Worm (Caenorhabditis elegans) whole organism, L4 larva: ENCODE data around the gene K11H3.3.

ENCODE experiments used
- F37D6.2 ChIP-seq: sonication (generic microtip); optimal IDR thresholded peaks from 2 replicates; lab custom pipeline; 2016; ENCODE audit warnings: mild to moderate bottlenecking, missing genetic modification characterization, missing compliant biosample characterization
- F44E2.7 ChIP-seq: fragments of 200-800 bp; sonication (Bioruptor generic); IDR thresholded peaks from 2 replicates; pipeline ENCODE4 v2.1.2; 2022; ENCODE audit warnings: missing genetic modification characterization, missing compliant biosample characterization
- F49E8.2 ChIP-seq: sonication (generic microtip); optimal IDR thresholded peaks from 2 replicates; lab custom pipeline; 2016; ENCODE audit warnings: missing compliant biosample characterization, mild to moderate bottlenecking, missing genetic modification characterization, borderline replicate concordance
- T20F7.1 ChIP-seq: fragments of 200-800 bp; sonication (Bioruptor generic); optimal IDR thresholded peaks from 2 replicates; lab custom pipeline; 2018; ENCODE audit warnings: mild to moderate bottlenecking, missing genetic modification characterization, missing compliant biosample characterization
- Y105C5A.15 ChIP-seq: fragments of 200-800 bp; sonication (Bioruptor generic); IDR thresholded peaks from 2 replicates; pipeline ENCODE4 v1.3.6; 2022; ENCODE audit warnings: missing genetic modification characterization, missing compliant biosample characterization
- aha-1 ChIP-seq: fragments of 150-350 bp; peaks from one replicate; lab custom pipeline; 2014; ENCODE audit warnings: missing biosample characterization, missing genetic modification characterization
- arid-1 ChIP-seq: fragments of 200-800 bp; sonication (Bioruptor generic); conservative IDR thresholded peaks from 2 replicates; pipeline ENCODE4 v1.3.6; 2022; ENCODE audit warnings: missing genetic modification reagents, missing genetic modification characterization, missing compliant biosample characterization
- attf-4 ChIP-seq: sonication (generic microtip); optimal IDR thresholded peaks from 3 replicates; lab custom pipeline; 2017; ENCODE audit warnings: missing biosample characterization, missing genetic modification characterization
- ceh-32 ChIP-seq: sonication (generic microtip); optimal IDR thresholded peaks from 2 replicates; lab custom pipeline; 2016; ENCODE audit warnings: mild to moderate bottlenecking, missing genetic modification characterization, missing compliant biosample characterization; ENCODE audit not compliant: poor library complexity
- ceh-62 ChIP-seq: sonication (generic microtip); optimal IDR thresholded peaks from 2 replicates; lab custom pipeline; 2017; ENCODE audit warnings: missing biosample characterization, missing genetic modification characterization
- ceh-82 ChIP-seq: sonication (generic microtip); optimal IDR thresholded peaks from 2 replicates; lab custom pipeline; 2017; ENCODE audit warnings: missing biosample characterization, missing genetic modification characterization
- daf-16 ChIP-seq, 3 experiments: sonication (generic microtip); optimal IDR thresholded peaks; 2 replicates each; lab custom pipeline; 2016 to 2017; ENCODE audit warnings: missing genetic modification characterization in 3 of 3, missing genetic modification reagents in 3 of 3, mild to moderate bottlenecking in 2 of 3, missing compliant biosample characterization in 2 of 3, missing biosample characterization in 1 of 3, moderate library complexity in 1 of 3
- egl-43 ChIP-seq: fragments of 200-800 bp; sonication (Bioruptor generic); IDR thresholded peaks from 2 replicates; pipeline ENCODE4 v1.3.6; 2022; ENCODE audit warnings: missing genetic modification reagents, missing genetic modification characterization, missing compliant biosample characterization
- fkh-10 ChIP-seq: fragments of 150-350 bp; optimal IDR thresholded peaks from 2 replicates; lab custom pipeline; 2014; ENCODE audit warnings: missing biosample characterization, missing genetic modification reagents, missing genetic modification characterization
- gei-8 ChIP-seq: fragments of 200-800 bp; sonication (Bioruptor generic); optimal IDR thresholded peaks from 2 replicates; lab custom pipeline; 2018; ENCODE audit warnings: mild to moderate bottlenecking, missing genetic modification characterization, missing compliant biosample characterization
- hlh-11 ChIP-seq: fragments of 200-800 bp; sonication (Bioruptor generic); optimal IDR thresholded peaks from 2 replicates; lab custom pipeline; 2018; ENCODE audit warnings: mild to moderate bottlenecking, missing genetic modification characterization, missing compliant biosample characterization
- hmg-1.1 ChIP-seq: fragments of 200-800 bp; sonication (Bioruptor generic); IDR thresholded peaks from 2 replicates; pipeline ENCODE4 v1.3.6; 2022; ENCODE audit warnings: missing genetic modification reagents, missing genetic modification characterization, missing compliant biosample characterization
- lim-7 ChIP-seq: fragments of 200-800 bp; sonication (Bioruptor generic); IDR thresholded peaks from 2 replicates; pipeline ENCODE4 v1.3.6; 2022; ENCODE audit warnings: missing genetic modification characterization, missing compliant biosample characterization
- lin-15B ChIP-seq: fragments of 150-350 bp; sonication (generic microtip); optimal IDR thresholded peaks from 3 replicates; lab custom pipeline; 2014; ENCODE audit warnings: missing biosample characterization, missing genetic modification characterization
- lin-39 ChIP-seq: fragments of 150-350 bp; optimal IDR thresholded peaks from 2 replicates; lab custom pipeline; 2014; ENCODE audit warnings: missing biosample characterization, missing genetic modification reagents, missing genetic modification characterization
- lir-3 ChIP-seq: sonication (generic microtip); optimal IDR thresholded peaks from 2 replicates; lab custom pipeline; 2016; ENCODE audit warnings: mild to moderate bottlenecking, missing genetic modification characterization, missing compliant biosample characterization
- lsy-2 ChIP-seq, 2 experiments: fragments of 150-350 bp in 1 of 2; sonication (generic microtip) in 1 of 2; optimal IDR thresholded peaks; 2 replicates each; lab custom pipeline; 2014 to 2017; ENCODE audit warnings: missing biosample characterization in 2 of 2, missing genetic modification characterization in 2 of 2
- mes-2 ChIP-seq: sonication (generic microtip); optimal IDR thresholded peaks from 2 replicates; lab custom pipeline; 2016; ENCODE audit warnings: missing genotype, mild to moderate bottlenecking, missing genetic modification characterization, missing compliant biosample characterization; ENCODE audit not compliant: poor library complexity, severe bottlenecking
- nhr-10 ChIP-seq: fragments of 150-350 bp; optimal IDR thresholded peaks from 2 replicates; lab custom pipeline; 2014; ENCODE audit warnings: missing biosample characterization, missing genetic modification characterization
- nhr-28 ChIP-seq: fragments of 150-350 bp; optimal IDR thresholded peaks from 2 replicates; lab custom pipeline; 2014; ENCODE audit warnings: missing biosample characterization, missing genetic modification characterization
- nhr-6 ChIP-seq: fragments of 150-350 bp; optimal IDR thresholded peaks from 2 replicates; lab custom pipeline; 2014; ENCODE audit warnings: missing biosample characterization, missing genetic modification characterization
- pqm-1 ChIP-seq: sonication (generic microtip); optimal IDR thresholded peaks from 2 replicates; lab custom pipeline; 2017; ENCODE audit warnings: missing biosample characterization, missing genetic modification characterization
- saeg-2 ChIP-seq: fragments of 200-800 bp; sonication (Bioruptor generic); IDR thresholded peaks from 2 replicates; pipeline ENCODE4 v1.3.6; 2022; ENCODE audit warnings: missing genetic modification reagents, missing genetic modification characterization, missing compliant biosample characterization
- sdz-12 ChIP-seq: fragments of 200-800 bp; sonication (Bioruptor generic); optimal IDR thresholded peaks from 2 replicates; lab custom pipeline; 2018; ENCODE audit warnings: mild to moderate bottlenecking, missing genetic modification characterization, missing compliant biosample characterization
- set-16 ChIP-seq: fragments of 200-800 bp; sonication (Bioruptor generic); IDR thresholded peaks from 2 replicates; pipeline ENCODE4 v1.3.6; 2022; ENCODE audit warnings: missing genetic modification reagents, missing genetic modification characterization, missing compliant biosample characterization
- snpc-1.2 ChIP-seq: fragments of 200-800 bp; sonication (Bioruptor generic); IDR thresholded peaks from 2 replicates; pipeline ENCODE4 v1.3.6; 2022; ENCODE audit warnings: missing genetic modification reagents, missing genetic modification characterization, missing compliant biosample characterization
- tag-97 ChIP-seq: fragments of 200-800 bp; sonication (Bioruptor generic); IDR thresholded peaks from 2 replicates; pipeline ENCODE4 v1.3.6; 2022; ENCODE audit warnings: missing genetic modification characterization, missing compliant biosample characterization
- tra-1 ChIP-seq: fragments of 200-800 bp; sonication (Bioruptor generic); IDR thresholded peaks from 2 replicates; pipeline ENCODE4 v1.3.6; 2022; ENCODE audit warnings: missing genetic modification reagents, missing genetic modification characterization, missing compliant biosample characterization
- unc-62 ChIP-seq, 3 experiments: fragments of 150-350 bp in 1 of 3; sonication (generic microtip); optimal IDR thresholded peaks in 2 of 3; peaks in 1 of 3; 1 replicate in 1 of 3; 2 replicates in 2 of 3; lab custom pipeline; 2014 to 2017; ENCODE audit warnings: missing biosample characterization in 3 of 3, missing genetic modification characterization in 3 of 3, missing genetic modification reagents in 3 of 3, missing genotype in 1 of 3
- vab-7 ChIP-seq: fragments of 200-800 bp; sonication (Bioruptor generic); IDR thresholded peaks from 2 replicates; pipeline ENCODE4 v1.3.6; 2022; ENCODE audit warnings: missing genetic modification reagents, missing genetic modification characterization, missing compliant biosample characterization
- zag-1 ChIP-seq: fragments of 150-350 bp; optimal IDR thresholded peaks from 2 replicates; lab custom pipeline; 2014; ENCODE audit warnings: missing biosample characterization, missing genetic modification characterization
- zfp-2 ChIP-seq: sonication (generic microtip); optimal IDR thresholded peaks from 2 replicates; lab custom pipeline; 2016; ENCODE audit warnings: mild to moderate bottlenecking, missing genetic modification characterization, missing compliant biosample characterization
- ztf-7 ChIP-seq: fragments of 150-350 bp; optimal IDR thresholded peaks from 2 replicates; lab custom pipeline; 2014; ENCODE audit warnings: missing biosample characterization, missing genetic modification characterization

The K11H3.3 gene

ce11 chrIII:9858061-9858460 is 6.4 kb downstream of the K11H3.3 start (continued):
- no peak for TF ChIP-seq vab-7 (GFP tag; lab: Robert Waterston, UW)
- TF ChIP-seq daf-16 (GFP tag; optimal IDR thresholded peaks at IDR 0.05; lab: Kevin White, UChicago) = no peak
- TF ChIP-seq daf-16 (tag; optimal IDR thresholded peaks at IDR 0.05; lab: Kevin White, UChicago) = peak; percentile 36
- no peak for TF ChIP-seq gei-8 (GFP tag; lab: Kevin White, UChicago)
- TF ChIP-seq nhr-6 (tag; lab: Kevin White, UChicago) = no peak
- TF ChIP-seq ztf-7 (tag; lab: Kevin White, UChicago) = no peak
- no peak for TF ChIP-seq ceh-62 (tag; lab: Kevin White, UChicago)
- TF ChIP-seq hmg-1.1 (GFP tag; lab: Robert Waterston, UW) = no peak
- no peak for TF ChIP-seq nhr-28 (tag; lab: Kevin White, UChicago)
- TF ChIP-seq arid-1 = no peak
- no peak for TF ChIP-seq set-16 (GFP tag; lab: Robert Waterston, UW)
- TF ChIP-seq tag-97 (GFP tag; lab: Robert Waterston, UW) = no peak
- no peak for TF ChIP-seq lin-15B (tag; lab: Kevin White, UChicago)
- no peak for TF ChIP-seq sdz-12 (GFP tag; lab: Kevin White, UChicago)
- peak in 1 of 2 experiments; percentile 38 for TF ChIP-seq unc-62 (GFP tag; optimal IDR thresholded peaks at IDR 0.05 in 1 of 2; lab: Kevin White, UChicago)
- no peak for TF ChIP-seq unc-62 (tag; optimal IDR thresholded peaks at IDR 0.05; lab: Kevin White, UChicago)
- TF ChIP-seq, all 104 proteins: peak for 7

DNA sequence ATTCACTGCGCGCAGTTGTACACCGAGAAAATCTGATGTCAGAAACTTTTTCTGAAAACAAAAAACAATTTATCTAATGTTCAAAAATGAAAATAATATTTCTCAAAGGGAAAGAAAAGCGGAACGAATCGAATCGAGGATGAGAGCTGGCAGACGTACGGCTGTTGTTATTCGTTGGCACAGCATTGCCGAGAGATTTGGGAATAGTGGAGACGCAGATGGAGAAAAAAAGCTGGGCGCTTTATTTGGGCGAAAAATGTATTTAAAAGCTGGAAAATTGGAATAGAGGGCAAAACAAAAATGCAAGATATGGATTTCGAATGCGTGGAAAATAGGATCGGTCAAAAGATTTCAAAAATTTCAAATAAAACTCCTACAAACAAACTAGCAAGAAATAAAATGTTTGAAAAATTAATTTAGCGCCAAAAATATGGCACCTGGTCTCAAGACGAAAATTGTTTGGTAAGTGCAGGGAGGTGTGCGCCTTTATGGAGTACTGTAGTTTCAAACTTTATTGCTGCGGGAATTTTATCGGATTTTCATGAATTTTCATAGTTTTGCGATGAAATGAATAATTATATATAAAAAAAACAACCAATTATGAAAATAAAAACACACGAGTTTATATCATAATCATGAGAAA is 7.6 kb downstream of the K11H3.3 start, which contains the start of gene gpdh-2:
Gene gpdh-2, minus strand, starts transcription at position 51 of the 643 bp plus-strand sequence.
- TF ChIP-seq daf-16 (GFP tag; optimal IDR thresholded peaks at IDR 0.05; lab: Kevin White, UChicago) (peak in 1 of 2 experiments; percentile 81), daf-16 (tag; optimal IDR thresholded peaks at IDR 0.05; lab: Kevin White, UChicago) (no peak), nhr-10 (no peak)

DNA sequence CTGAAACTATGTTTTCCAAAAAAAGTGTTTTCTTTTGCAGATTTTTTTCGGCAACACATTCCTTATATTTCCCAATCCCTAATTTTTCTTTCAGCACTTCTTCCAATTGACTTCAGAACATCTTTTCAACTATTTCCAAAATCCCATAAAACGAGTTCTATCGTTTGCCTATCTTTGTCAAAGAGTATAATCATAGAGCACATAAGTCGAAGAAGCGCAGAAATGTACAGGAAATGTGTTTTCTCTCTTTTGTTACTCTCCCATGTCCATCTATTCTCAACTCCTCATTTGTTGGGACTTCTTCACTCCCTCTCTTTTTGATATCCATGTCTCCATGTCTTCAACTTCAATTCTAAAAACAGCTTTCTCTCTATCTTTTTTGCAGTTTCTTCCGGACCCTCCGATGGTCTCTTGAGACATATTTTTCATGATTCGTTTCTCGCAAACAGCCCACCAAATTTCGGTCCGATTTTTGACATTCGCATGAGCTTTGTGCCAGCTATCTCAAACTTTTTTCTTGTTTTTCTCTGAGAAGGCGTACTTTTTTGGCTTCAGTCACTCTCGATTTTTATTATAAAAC is 8.6 kb downstream of the K11H3.3 start, which contains the start of gene twk-48:
Gene twk-48, plus strand, starts transcription at position 530 of the 580 bp plus-strand sequence.
- TF ChIP-seq unc-62 (GFP tag; optimal IDR thresholded peaks at IDR 0.05 in 1 of 2; lab: Kevin White, UChicago) = peak in 1 of 2 experiments; percentile 85
- TF ChIP-seq unc-62 (tag; optimal IDR thresholded peaks at IDR 0.05; lab: Kevin White, UChicago) = no peak
- peak; percentile 7 for TF ChIP-seq lin-39 (tag; lab: Kevin White, UChicago)
- TF ChIP-seq fkh-10 (GFP tag; lab: Kevin White, UChicago) = peak; percentile 34
- TF ChIP-seq attf-4 (tag; lab: Kevin White, UChicago) = no peak

ce11 chrIII:9861470-9862342 is 10.1 kb downstream of the K11H3.3 start:
- TF ChIP-seq lir-3 (tag; lab: Kevin White, UChicago) (no peak), nhr-6 (tag; lab: Kevin White, UChicago) (no peak), Y105C5A.15 (GFP tag; lab: Robert Waterston, UW) (peak; percentile 92), fkh-10 (GFP tag; lab: Kevin White, UChicago) (peak; percentile 8), egl-43 (GFP tag; lab: Robert Waterston, UW) (peak; percentile 94), tra-1 (GFP tag; lab: Robert Waterston, UW) (peak; percentile 84), zag-1 (no peak), arid-1 (peak; percentile 83), lsy-2 (tag; optimal IDR thresholded peaks at IDR 0.05; lab: Kevin White, UChicago) (peak in 1 of 2 experiments; percentile 49), ceh-82 (no peak), lim-7 (peak; percentile 96), saeg-2 (GFP tag; lab: Robert Waterston, UW) (peak; percentile 60; the same call in 1 of the 2 replicates), hlh-11 (tag; lab: Kevin White, UChicago) (peak; percentile 30), zfp-2 (tag; lab: Kevin White, UChicago) (no peak), T20F7.1 (peak; percentile 37), F49E8.2 (peak; percentile 46), pqm-1 (tag; lab: Kevin White, UChicago) (no peak), mes-2 (tag; lab: Kevin White, UChicago) (peak; percentile 87), F44E2.7 (peak; percentile 89; the same call in 1 of the 2 replicates), aha-1 (tag; lab: Kevin White, UChicago) (peak; percentile 75), ztf-7 (tag; lab: Kevin White, UChicago) (no peak), F37D6.2 (tag; lab: Kevin White, UChicago) (peak; percentile 44), snpc-1.2 (GFP tag; lab: Robert Waterston, UW) (peak; percentile 60; the same call in 1 of the 2 replicates), ceh-32 (tag; lab: Kevin White, UChicago) (no peak), daf-16 (GFP tag; optimal IDR thresholded peaks at IDR 0.05; lab: Kevin White, UChicago) (peak in 1 of 2 experiments; percentile 18), daf-16 (tag; optimal IDR thresholded peaks at IDR 0.05; lab: Kevin White, UChicago) (peak; percentile 40)
